Fruit fly (Drosophila melanogaster) whole organism, adult: ENCODE results near the gene CG17145.

Experiments
- CG11617 ChIP-seq: fragments of 200-800 bp; sonication (Bioruptor generic); optimal IDR thresholded peaks from 2 replicates; lab custom pipeline; 2017; ENCODE audit warnings: mild to moderate bottlenecking, missing biosample characterization, missing genetic modification reagents, missing genetic modification characterization
- CG12768 ChIP-seq: fragments of 200-800 bp; sonication (Bioruptor generic); optimal IDR thresholded peaks from 2 replicates; lab custom pipeline; 2017; ENCODE audit warnings: missing biosample characterization, missing genetic modification characterization, mild to moderate bottlenecking, moderate library complexity, missing genetic modification reagents
- CG14711 ChIP-seq: fragments of 200-800 bp; sonication (Bioruptor generic); optimal IDR thresholded peaks from 2 replicates; lab custom pipeline; 2018; ENCODE audit warnings: missing biosample characterization, mild to moderate bottlenecking, missing genetic modification characterization, moderate library complexity
- CG1620 ChIP-seq: fragments of 200-800 bp; sonication (Bioruptor generic); optimal IDR thresholded peaks from 2 replicates; lab custom pipeline; 2016; ENCODE audit warnings: missing biosample characterization, missing genetic modification characterization
- CG33017 ChIP-seq: fragments of 200-800 bp; sonication (Bioruptor generic); optimal IDR thresholded peaks from 2 replicates; lab custom pipeline; 2018; ENCODE audit warnings: missing biosample characterization, mild to moderate bottlenecking, missing genetic modification characterization, moderate library complexity
- CG5204 ChIP-seq: fragments of 200-800 bp; sonication (Bioruptor generic); optimal IDR thresholded peaks from 2 replicates; lab custom pipeline; 2016; ENCODE audit warnings: missing biosample characterization, missing genetic modification characterization
- CG7045 ChIP-seq: fragments of 200-800 bp; sonication (Bioruptor generic); optimal IDR thresholded peaks from 2 replicates; lab custom pipeline; 2017; ENCODE audit warnings: missing biosample characterization, mild to moderate bottlenecking, missing genetic modification characterization
- CG7101 ChIP-seq: fragments of 200-800 bp; sonication (Bioruptor generic); optimal IDR thresholded peaks from 2 replicates; lab custom pipeline; 2018; ENCODE audit warnings: missing biosample characterization, mild to moderate bottlenecking, missing genetic modification characterization, moderate library complexity
- Clk ChIP-seq: fragments of 200-800 bp; sonication (Bioruptor generic); optimal IDR thresholded peaks from 2 replicates; lab custom pipeline; 2017; ENCODE audit warnings: missing biosample characterization, missing genetic modification characterization
- Crg-1 ChIP-seq: fragments of 200-800 bp; sonication (Bioruptor generic); optimal IDR thresholded peaks from 2 replicates; lab custom pipeline; 2016; ENCODE audit warnings: missing biosample characterization, missing genetic modification characterization
- Hr96 ChIP-seq: fragments of 200-800 bp; sonication (Bioruptor generic); optimal IDR thresholded peaks from 2 replicates; lab custom pipeline; 2016; ENCODE audit warnings: missing biosample characterization, missing genetic modification characterization
- Mnt ChIP-seq: fragments of 200-800 bp; sonication (Bioruptor generic); optimal IDR thresholded peaks from 2 replicates; lab custom pipeline; 2016; ENCODE audit warnings: missing biosample characterization, mild to moderate bottlenecking, missing genetic modification characterization
- bab1 ChIP-seq: fragments of 200-800 bp; sonication (Bioruptor generic); optimal IDR thresholded peaks from 3 replicates; lab custom pipeline; 2019; ENCODE audit warnings: missing biosample characterization, mild to moderate bottlenecking, missing genetic modification characterization, moderate library complexity
- cic ChIP-seq: fragments of 200-800 bp; sonication (Bioruptor generic); optimal IDR thresholded peaks from 2 replicates; lab custom pipeline; 2017; ENCODE audit warnings: missing biosample characterization, mild to moderate bottlenecking, missing genetic modification characterization, moderate library complexity
- cnc ChIP-seq, 2 experiments: fragments of >200 bp; optimal IDR thresholded peaks; 2 replicates each; lab custom pipeline; 2017
- kay ChIP-seq: fragments of 200-800 bp; sonication (Bioruptor generic); peaks from one replicate; lab custom pipeline; 2016; ENCODE audit warnings: missing biosample characterization, missing genetic modification characterization, borderline replicate concordance
- ovo ChIP-seq: fragments of 200-800 bp; sonication (Bioruptor generic); optimal IDR thresholded peaks from 2 replicates; lab custom pipeline; 2016; ENCODE audit warnings: missing biosample characterization, missing genetic modification characterization
- pad ChIP-seq: fragments of 200-800 bp; sonication (Bioruptor generic); optimal IDR thresholded peaks from 3 replicates; lab custom pipeline; 2017; ENCODE audit warnings: missing biosample characterization, missing genetic modification characterization, mild to moderate bottlenecking, moderate library complexity, missing genetic modification reagents
- tj ChIP-seq: fragments of 200-800 bp; sonication (Bioruptor generic); optimal IDR thresholded peaks from 3 replicates; lab custom pipeline; 2017; ENCODE audit warnings: missing biosample characterization, mild to moderate bottlenecking, missing genetic modification characterization, moderate library complexity
- toe ChIP-seq: fragments of 200-800 bp; sonication (Bioruptor generic); optimal IDR thresholded peaks from 2 replicates; lab custom pipeline; 2016; ENCODE audit warnings: missing biosample characterization, missing genetic modification characterization

CG17145 gene

DNA sequence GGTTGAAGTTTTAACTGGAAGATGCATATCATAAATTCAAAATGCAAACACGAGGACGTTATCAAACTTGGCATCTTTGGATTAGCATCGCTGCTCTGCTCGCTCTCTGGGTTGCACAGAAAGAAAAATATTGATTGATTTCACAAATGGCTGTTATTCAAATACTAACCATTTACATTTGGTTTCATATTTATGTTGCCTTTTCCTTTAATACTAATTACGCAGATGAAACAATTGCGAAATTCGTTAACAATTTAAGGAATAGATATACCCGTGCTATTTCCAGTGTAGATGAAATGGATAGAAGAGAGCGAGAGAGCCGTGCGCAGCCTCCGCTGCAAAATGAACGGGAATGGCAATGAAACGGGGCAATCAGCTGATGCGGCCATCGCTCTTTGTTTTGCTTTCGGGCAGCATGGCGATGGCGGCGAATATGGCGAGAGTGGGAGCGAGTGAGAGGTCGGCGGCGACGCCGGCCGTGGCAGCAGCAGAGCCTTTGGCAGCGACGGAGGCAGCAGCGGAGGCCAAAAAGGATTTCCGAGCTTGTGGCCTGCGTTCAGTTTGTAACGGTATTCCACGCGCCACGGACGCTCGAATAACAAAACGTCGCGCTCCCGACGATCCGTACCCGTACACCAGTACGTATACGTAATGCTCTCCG, 26.0 kb downstream of the CG17145 start, which contains the start of gene rdgC:
TSS of gene rdgC (plus strand) at position 568 of the 661 bp plus-strand sequence.
- peak; percentile 86 for TF ChIP-seq kay (GFP tag; lab: Kevin White, UChicago)
- TF ChIP-seq tj (GFP tag; lab: Kevin White, UChicago) = peak; percentile 50
- TF ChIP-seq CG7045 (GFP tag; lab: Kevin White, UChicago) = peak; percentile 94
- peak; percentile 38 for TF ChIP-seq Crg-1
- TF ChIP-seq CG33017 = peak; percentile 93
- TF ChIP-seq cic (GFP tag; lab: Kevin White, UChicago) = peak; percentile 35
- TF ChIP-seq Hr96 = peak; percentile 84
- peak; percentile 90 for TF ChIP-seq Clk (GFP tag; lab: Kevin White, UChicago)
- peak; percentile 95 for TF ChIP-seq CG12768
- TF ChIP-seq CG5204 (GFP tag; lab: Kevin White, UChicago) = peak; percentile 90
- peak; percentile 85 for TF ChIP-seq toe (GFP tag; lab: Kevin White, UChicago)
- peak; percentile 71 for TF ChIP-seq pad (GFP tag; lab: Kevin White, UChicago)
- TF ChIP-seq cnc (optimal IDR thresholded peaks at IDR 0.05; lab: Kevin White, UChicago) = no peak
- TF ChIP-seq CG1620 (GFP tag; lab: Kevin White, UChicago) = peak; percentile 22
- TF ChIP-seq ovo = peak; percentile 40
- TF ChIP-seq CG14711 (tag; lab: Kevin White, UChicago) = peak; percentile 92
- TF ChIP-seq CG7101 (tag; lab: Kevin White, UChicago) = peak; percentile 87
- TF ChIP-seq Mnt (GFP tag; lab: Kevin White, UChicago) = peak; percentile 4
- TF ChIP-seq CG11617 = peak; percentile 74
- TF ChIP-seq bab1 (GFP tag; lab: Kevin White, UChicago) = peak; percentile 17

DNA sequence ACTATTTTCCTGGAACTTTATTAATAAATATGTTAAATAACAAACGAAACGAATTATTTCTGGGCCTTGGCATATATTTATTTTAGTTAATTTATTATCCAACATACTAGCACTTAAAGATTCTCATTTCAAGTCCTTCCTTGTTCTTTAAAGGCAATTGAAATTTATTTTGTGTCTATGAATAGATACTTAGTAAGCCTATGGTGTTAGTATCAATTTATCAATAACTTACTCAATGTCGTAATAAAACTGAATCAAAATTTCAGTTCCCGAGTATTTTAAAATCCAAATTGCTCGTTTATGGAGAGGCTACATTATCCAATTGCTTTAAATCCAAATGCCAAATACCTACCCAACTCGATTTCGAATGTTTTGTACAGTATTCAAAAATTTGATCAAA, 43.9 kb downstream of the CG17145 start, which contains the start of gene CG32228:
TSS of gene CG32228 (plus strand) at position 301 of the 400 bp plus-strand sequence.
- no peak for TF ChIP-seq Mnt (GFP tag; lab: Kevin White, UChicago)
- no peak for TF ChIP-seq CG33017
- TF ChIP-seq kay (GFP tag; lab: Kevin White, UChicago) = no peak
- TF ChIP-seq CG7045 (GFP tag; lab: Kevin White, UChicago) = no peak
- TF ChIP-seq toe (GFP tag; lab: Kevin White, UChicago) = no peak
- TF ChIP-seq CG5204 (GFP tag; lab: Kevin White, UChicago) = no peak
- TF ChIP-seq ovo = no peak
- no peak for TF ChIP-seq cnc (optimal IDR thresholded peaks at IDR 0.05; lab: Kevin White, UChicago)
- TF ChIP-seq Clk (GFP tag; lab: Kevin White, UChicago) = no peak
- no peak for TF ChIP-seq CG1620 (GFP tag; lab: Kevin White, UChicago)
- no peak for TF ChIP-seq CG11617
- no peak for TF ChIP-seq bab1 (GFP tag; lab: Kevin White, UChicago)
- no peak for TF ChIP-seq Crg-1
- TF ChIP-seq CG12768 = no peak
- no peak for TF ChIP-seq CG7101 (tag; lab: Kevin White, UChicago)
- TF ChIP-seq cic (GFP tag; lab: Kevin White, UChicago) = no peak
- no peak for TF ChIP-seq Hr96
- TF ChIP-seq CG14711 (tag; lab: Kevin White, UChicago) = no peak
